Fruit fly (Drosophila melanogaster) whole organism, embryonic: ENCODE measurements around the gene TfIIS.

Experiments used
- Bdp1 ChIP-seq: fragments of 200-800 bp; sonication (Bioruptor generic); optimal IDR thresholded peaks from 3 replicates; lab custom pipeline; 2016; ENCODE audit warnings: missing biosample characterization, missing genetic modification characterization
- Blimp-1 ChIP-seq: fragments of 200-800 bp; sonication (Bioruptor generic); optimal IDR thresholded peaks from 3 replicates; lab custom pipeline; 2018; ENCODE audit warnings: missing biosample characterization, missing genetic modification characterization, mild to moderate bottlenecking, moderate library complexity, missing genetic modification reagents
- CG10654 ChIP-seq: fragments of 200-800 bp; sonication (Bioruptor generic); optimal IDR thresholded peaks from 2 replicates; lab custom pipeline; 2016; ENCODE audit warnings: missing biosample characterization, missing genetic modification characterization
- CG12071 ChIP-seq: fragments of 200-800 bp; sonication (Bioruptor generic); optimal IDR thresholded peaks from 3 replicates; lab custom pipeline; 2018; ENCODE audit warnings: missing biosample characterization, mild to moderate bottlenecking, missing genetic modification characterization
- CG12219 ChIP-seq: fragments of 200-800 bp; sonication (Bioruptor generic); optimal IDR thresholded peaks from 3 replicates; lab custom pipeline; 2018; ENCODE audit warnings: missing biosample characterization, mild to moderate bottlenecking, missing genetic modification characterization
- CG14050 ChIP-seq: fragments of 200-800 bp; sonication (Bioruptor generic); IDR thresholded peaks from 3 replicates; pipeline ENCODE4 v1.3.6; 2022; ENCODE audit warnings: missing biosample characterization, missing genetic modification characterization
- CG14710 ChIP-seq: fragments of 200-800 bp; sonication (Bioruptor generic); optimal IDR thresholded peaks from 3 replicates; lab custom pipeline; 2019; ENCODE audit warnings: missing biosample characterization, mild to moderate bottlenecking, missing genetic modification characterization, moderate library complexity
- CG15696 ChIP-seq: fragments of 200-800 bp; sonication (Bioruptor generic); optimal IDR thresholded peaks from 2 replicates; lab custom pipeline; 2019; ENCODE audit warnings: missing biosample characterization, mild to moderate bottlenecking, missing genetic modification characterization, moderate library complexity
- CG2199 ChIP-seq: fragments of 200-800 bp; sonication (Bioruptor generic); IDR thresholded peaks from 3 replicates; pipeline ENCODE4 v1.3.6; 2022; ENCODE audit warnings: missing biosample characterization, missing genetic modification characterization
- CG30020 ChIP-seq: fragments of 200-800 bp; optimal IDR thresholded peaks from 2 replicates; lab custom pipeline; 2019; ENCODE audit warnings: missing biosample characterization, mild to moderate bottlenecking, missing genetic modification characterization, moderate library complexity
- CG3847 ChIP-seq: fragments of 200-800 bp; sonication (Bioruptor generic); IDR thresholded peaks from 2 replicates; pipeline ENCODE4 v1.3.6; 2022; ENCODE audit warnings: missing biosample characterization, missing genetic modification characterization
- CG6683 ChIP-seq: fragments of 200-800 bp; sonication (Bioruptor generic); optimal IDR thresholded peaks from 2 replicates; lab custom pipeline; 2017; ENCODE audit warnings: missing biosample characterization, mild to moderate bottlenecking, missing genetic modification characterization, missing genetic modification reagents
- CG7271 ChIP-seq: fragments of 200-800 bp; sonication (Bioruptor generic); optimal IDR thresholded peaks from 2 replicates; lab custom pipeline; 2018; ENCODE audit warnings: missing biosample characterization, mild to moderate bottlenecking, missing genetic modification characterization, moderate library complexity
- CG7556 ChIP-seq: fragments of 200-800 bp; sonication (Bioruptor generic); optimal IDR thresholded peaks from 2 replicates; lab custom pipeline; 2017; ENCODE audit warnings: missing biosample characterization, mild to moderate bottlenecking, missing genetic modification characterization
- CG7928 ChIP-seq: fragments of 200-800 bp; sonication (Bioruptor generic); optimal IDR thresholded peaks from 2 replicates; lab custom pipeline; 2017; ENCODE audit warnings: missing biosample characterization, mild to moderate bottlenecking, missing genetic modification characterization
- CG8924 ChIP-seq: fragments of 200-800 bp; optimal IDR thresholded peaks from 3 replicates; lab custom pipeline; 2019; ENCODE audit warnings: missing biosample characterization, mild to moderate bottlenecking, missing genetic modification characterization, moderate library complexity
- Camta ChIP-seq: fragments of 200-800 bp; sonication (Bioruptor generic); optimal IDR thresholded peaks from 2 replicates; lab custom pipeline; 2016; ENCODE audit warnings: missing biosample characterization, missing genetic modification characterization
- CoRest ChIP-seq: fragments of 200-800 bp; sonication (Bioruptor generic); optimal IDR thresholded peaks from 3 replicates; lab custom pipeline; 2018; ENCODE audit warnings: missing biosample characterization, mild to moderate bottlenecking, missing genetic modification characterization, moderate library complexity
- Dip2 ChIP-seq: fragments of 200-800 bp; sonication (Bioruptor generic); IDR thresholded peaks from 2 replicates; pipeline ENCODE4 v1.3.6; 2022; ENCODE audit warnings: missing biosample characterization, missing genetic modification characterization
- Dp ChIP-seq: fragments of 200-800 bp; sonication (Bioruptor generic); optimal IDR thresholded peaks from 2 replicates; lab custom pipeline; 2018; ENCODE audit warnings: missing biosample characterization, mild to moderate bottlenecking, missing genetic modification characterization, moderate library complexity
- E2f1 ChIP-seq: fragments of 200-800 bp; sonication (Bioruptor generic); IDR thresholded peaks from 2 replicates; pipeline ENCODE4 v1.3.6; 2022; ENCODE audit warnings: missing biosample characterization, missing genetic modification characterization
- Eip74EF ChIP-seq, 2 experiments: fragments of 200-800 bp in 1 of 2; fragments of >200 bp in 1 of 2; sonication (Bioruptor generic) in 1 of 2; optimal IDR thresholded peaks; 2 replicates each; lab custom pipeline; 2017 to 2019; ENCODE audit warnings: missing biosample characterization in 2 of 2, missing genetic modification characterization in 2 of 2, mild to moderate bottlenecking in 1 of 2, moderate library complexity in 1 of 2
- HLH54F ChIP-seq: fragments of 200-800 bp; sonication (Bioruptor generic); optimal IDR thresholded peaks from 3 replicates; lab custom pipeline; 2016; ENCODE audit warnings: missing biosample characterization, missing genetic modification characterization
- Hand ChIP-seq: fragments of 200-800 bp; sonication (Bioruptor generic); optimal IDR thresholded peaks from 2 replicates; lab custom pipeline; 2017; ENCODE audit warnings: mild to moderate bottlenecking, missing biosample characterization, missing genetic modification reagents, missing genetic modification characterization
- Hr39 ChIP-seq: fragments of >200 bp; optimal IDR thresholded peaks from 2 replicates; lab custom pipeline; 2017
- Max ChIP-seq: fragments of 200-800 bp; sonication (Bioruptor generic); optimal IDR thresholded peaks from 2 replicates; lab custom pipeline; 2016; ENCODE audit warnings: missing biosample characterization, mild to moderate bottlenecking, missing genetic modification characterization
- Myb ChIP-seq: fragments of 200-800 bp; sonication (Bioruptor generic); optimal IDR thresholded peaks from 2 replicates; lab custom pipeline; 2016; ENCODE audit warnings: missing biosample characterization, missing genetic modification characterization
- NC2α ChIP-seq: fragments of 200-800 bp; sonication (Bioruptor generic); optimal IDR thresholded peaks from 2 replicates; lab custom pipeline; 2016; ENCODE audit warnings: missing biosample characterization, missing genetic modification characterization
- NC2β ChIP-seq: fragments of 200-800 bp; sonication (Bioruptor generic); optimal IDR thresholded peaks from 2 replicates; lab custom pipeline; 2016; ENCODE audit warnings: missing biosample characterization, missing genetic modification characterization
- Nf-YC ChIP-seq: fragments of 200-800 bp; optimal IDR thresholded peaks from 3 replicates; lab custom pipeline; 2019; ENCODE audit warnings: missing biosample characterization, mild to moderate bottlenecking, missing genetic modification characterization, moderate library complexity
- Rfx ChIP-seq: fragments of 200-800 bp; sonication (Bioruptor generic); IDR thresholded peaks from 2 replicates; pipeline ENCODE4 v1.3.6; 2022; ENCODE audit warnings: missing biosample characterization, missing genetic modification characterization
- Sox102F ChIP-seq: fragments of 200-800 bp; sonication (Bioruptor generic); optimal IDR thresholded peaks from 2 replicates; lab custom pipeline; 2018; ENCODE audit warnings: missing biosample characterization, mild to moderate bottlenecking, missing genetic modification characterization, moderate library complexity
- ase ChIP-seq: fragments of 200-800 bp; sonication (Bioruptor generic); IDR thresholded peaks from 3 replicates; pipeline ENCODE4 v1.3.6; 2022; ENCODE audit warnings: missing biosample characterization, missing genetic modification characterization
- corto ChIP-seq: fragments of 200-800 bp; sonication (Bioruptor generic); optimal IDR thresholded peaks from 2 replicates; lab custom pipeline; 2016; ENCODE audit warnings: missing biosample characterization, mild to moderate bottlenecking, missing genetic modification characterization, moderate library complexity
- da ChIP-seq: fragments of 200-800 bp; sonication (Bioruptor generic); optimal IDR thresholded peaks from 2 replicates; lab custom pipeline; 2016; ENCODE audit warnings: missing biosample characterization, missing genetic modification characterization
- danr ChIP-seq: fragments of 200-800 bp; sonication (Bioruptor generic); IDR thresholded peaks from 2 replicates; pipeline ENCODE4 v1.3.6; 2022; ENCODE audit warnings: missing biosample characterization, missing genetic modification characterization
- en ChIP-seq: fragments of 200-800 bp; sonication (Bioruptor generic); optimal IDR thresholded peaks from 2 replicates; lab custom pipeline; 2016; ENCODE audit warnings: missing biosample characterization, missing genetic modification characterization
- gem ChIP-seq: fragments of 200-800 bp; sonication (Bioruptor generic); optimal IDR thresholded peaks from 2 replicates; lab custom pipeline; 2019; ENCODE audit warnings: missing biosample characterization, mild to moderate bottlenecking, missing genetic modification characterization, moderate library complexity
- ham ChIP-seq: fragments of 200-800 bp; sonication (Bioruptor generic); IDR thresholded peaks from 2 replicates; pipeline ENCODE4 v1.3.6; 2022; ENCODE audit warnings: missing biosample characterization, missing genetic modification characterization
- insv ChIP-seq, 2 experiments: fragments of 200-800 bp; sonication (Bioruptor generic); optimal IDR thresholded peaks; 3 replicates each; lab custom pipeline; 2016 to 2018; ENCODE audit warnings: missing biosample characterization in 2 of 2, missing genetic modification characterization in 2 of 2
- pho ChIP-seq: fragments of 200-800 bp; sonication (Bioruptor generic); optimal IDR thresholded peaks from 2 replicates; lab custom pipeline; 2016; ENCODE audit warnings: missing biosample characterization, missing genetic modification characterization
- pita ChIP-seq: fragments of 200-800 bp; sonication (Bioruptor generic); optimal IDR thresholded peaks from 2 replicates; lab custom pipeline; 2017; ENCODE audit warnings: missing biosample characterization, mild to moderate bottlenecking, missing genetic modification characterization
- run ChIP-seq: fragments of 200-800 bp; sonication (Bioruptor generic); optimal IDR thresholded peaks from 3 replicates; lab custom pipeline; 2018; ENCODE audit warnings: missing biosample characterization, mild to moderate bottlenecking, missing genetic modification characterization
- sens ChIP-seq: fragments of 200-800 bp; sonication (Bioruptor generic); peaks from one replicate; lab custom pipeline; 2016; ENCODE audit warnings: missing biosample characterization, missing genetic modification characterization
- slbo ChIP-seq: fragments of 200-800 bp; sonication (Bioruptor generic); IDR thresholded peaks from 2 replicates; pipeline ENCODE4 v1.3.6; 2022; ENCODE audit warnings: missing biosample characterization, missing genetic modification characterization
- stwl ChIP-seq: fragments of 200-800 bp; sonication (Bioruptor generic); optimal IDR thresholded peaks from 3 replicates; lab custom pipeline; 2018; ENCODE audit warnings: missing biosample characterization, mild to moderate bottlenecking, missing genetic modification characterization, moderate library complexity
- tap ChIP-seq: fragments of 200-800 bp; optimal IDR thresholded peaks from 3 replicates; lab custom pipeline; 2019; ENCODE audit warnings: missing biosample characterization, mild to moderate bottlenecking, missing genetic modification characterization, moderate library complexity
- toy ChIP-seq: fragments of 200-800 bp; sonication (Bioruptor generic); IDR thresholded peaks from 2 replicates; pipeline ENCODE4 v1.3.6; 2022; ENCODE audit warnings: missing biosample characterization, missing genetic modification characterization
- tup ChIP-seq: fragments of 200-800 bp; sonication (Bioruptor generic); optimal IDR thresholded peaks from 2 replicates; lab custom pipeline; 2016; ENCODE audit warnings: missing biosample characterization, mild to moderate bottlenecking, missing genetic modification characterization, moderate library complexity
- usp ChIP-seq: fragments of >200 bp; optimal IDR thresholded peaks from 2 replicates; lab custom pipeline; 2017; ENCODE audit warnings: missing biosample characterization, missing genetic modification characterization
- zfh2 ChIP-seq: fragments of 200-800 bp; sonication (Bioruptor generic); optimal IDR thresholded peaks from 2 replicates; lab custom pipeline; 2016; ENCODE audit warnings: missing biosample characterization, missing genetic modification characterization

The TfIIS gene

DNA sequence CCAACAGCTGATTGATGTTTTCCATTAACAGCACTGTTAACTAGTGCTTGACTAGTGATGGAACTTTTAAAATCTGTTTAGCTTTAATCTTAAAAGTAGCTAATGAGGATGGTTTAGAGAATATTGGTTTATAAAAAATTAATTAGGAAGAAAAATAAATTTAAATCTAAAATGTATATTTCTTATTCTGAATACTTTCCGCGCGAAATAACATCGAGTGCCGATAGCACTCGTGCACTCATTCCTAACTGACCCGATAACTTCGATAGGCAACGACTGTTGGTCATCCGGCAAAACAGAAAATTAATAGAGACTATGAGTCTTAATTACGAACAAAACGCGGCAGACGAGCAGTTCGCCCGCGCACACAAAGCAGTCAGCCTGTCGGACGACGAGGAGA is 50.9 kb downstream of the TfIIS start, which contains the start of the genes THG and Rnmt (continued):
- TF ChIP-seq Eip74EF (GFP tag; optimal IDR thresholded peaks at IDR 0.05; lab: Kevin White, UChicago), result peak in 1 of 2 experiments; percentile 1
- TF ChIP-seq ham, result peak; percentile 46; the same call in 1 of the 2 replicates
- peak; percentile 91 for TF ChIP-seq Rfx (GFP tag; lab: Robert Waterston, UW)
- TF ChIP-seq Bdp1, result peak; percentile 28
- TF ChIP-seq ase (GFP tag; lab: Robert Waterston, UW), result peak; percentile 41; the same call in 1 of the 3 replicates
- peak; percentile 53; the same call in 2 of the 3 replicates for TF ChIP-seq CG14050 (GFP tag; lab: Robert Waterston, UW)
- peak; percentile 72 for TF ChIP-seq stwl (tag; lab: Kevin White, UChicago)
- TF ChIP-seq Hr39 (lab: Kevin White, UChicago), result no peak
- TF ChIP-seq HLH54F, result peak; percentile 66
- TF ChIP-seq slbo (GFP tag; lab: Robert Waterston, UW), result peak; percentile 90
- TF ChIP-seq corto (GFP tag; lab: Kevin White, UChicago), result no peak
- peak; percentile 56 for TF ChIP-seq Camta
- TF ChIP-seq Blimp-1 (GFP tag; lab: Kevin White, UChicago), result peak; percentile 73
- TF ChIP-seq NC2α, result no peak
- TF ChIP-seq zfh2 (GFP tag; lab: Kevin White, UChicago), result peak; percentile 65
- peak; percentile 12 for TF ChIP-seq run (tag; lab: Kevin White, UChicago)
- peak; percentile 89 for TF ChIP-seq CoRest (tag; lab: Kevin White, UChicago)
- TF ChIP-seq Sox102F (GFP tag; lab: Kevin White, UChicago), result peak; percentile 85
- TF ChIP-seq CG2199, result peak; percentile 56; the same call in 1 of the 3 replicates
- TF ChIP-seq Dp (GFP tag; lab: Kevin White, UChicago), result peak; percentile 53
- peak; percentile 79 for TF ChIP-seq CG10654 (GFP tag; lab: Kevin White, UChicago)
- peak; percentile 94 for TF ChIP-seq gem (tag; lab: Kevin White, UChicago)
- peak; percentile 84 for TF ChIP-seq CG3847
- peak; percentile 82 for TF ChIP-seq CG15696 (tag; lab: Kevin White, UChicago)
- peak; percentile 54 for TF ChIP-seq CG7928
- TF ChIP-seq NC2β (GFP tag; lab: Kevin White, UChicago), result peak; percentile 88
- no peak for TF ChIP-seq Dip2
- TF ChIP-seq da (GFP tag; lab: Kevin White, UChicago), result no peak
- peak; percentile 84 for TF ChIP-seq CG8924
- peak; percentile 33 for TF ChIP-seq en (GFP tag; lab: Kevin White, UChicago)
- peak; percentile 84 for TF ChIP-seq CG7556 (GFP tag; lab: Kevin White, UChicago)
- peak; percentile 60 for TF ChIP-seq CG30020 (tag; lab: Kevin White, UChicago)
- TF ChIP-seq CG14710, result peak; percentile 85
- TF ChIP-seq CG12219, result peak; percentile 37
- no peak for TF ChIP-seq danr
- TF ChIP-seq Hand (GFP tag; lab: Kevin White, UChicago), result peak; percentile 32
- TF ChIP-seq tap (tag; lab: Kevin White, UChicago), result peak; percentile 65
- peak; percentile 79 for TF ChIP-seq Max (GFP tag; lab: Kevin White, UChicago)
- TF ChIP-seq usp (GFP tag; lab: Kevin White, UChicago), result no peak
- TF ChIP-seq E2f1 (GFP tag; lab: Robert Waterston, UW), result peak; percentile 82
- no peak for TF ChIP-seq CG12071
- peak; percentile 41 for TF ChIP-seq CG6683 (GFP tag; lab: Kevin White, UChicago)
- TF ChIP-seq pho (GFP tag; lab: Kevin White, UChicago), result peak; percentile 67
- no peak for TF ChIP-seq pita (GFP tag; lab: Kevin White, UChicago)
- peak; percentile 16 for TF ChIP-seq Myb (GFP tag; lab: Kevin White, UChicago)
- TF ChIP-seq Nf-YC (tag; lab: Kevin White, UChicago), result peak; percentile 75
- TF ChIP-seq insv (GFP tag; optimal IDR thresholded peaks at IDR 0.05; lab: Kevin White, UChicago), result peak in 1 of 2 experiments; percentile 43
- TF ChIP-seq tup (GFP tag; lab: Kevin White, UChicago), result peak; percentile 76
- TF ChIP-seq sens, result peak; percentile 96
- 0 out of 2 replicates have a peak, but pooled peaks have one; percentile 28 for TF ChIP-seq toy (GFP tag; lab: Robert Waterston, UW)
- peak; percentile 71 for TF ChIP-seq CG7271 (tag; lab: Kevin White, UChicago)
